Worm (Caenorhabditis elegans) whole organism, L3 larva: Measurements from ENCODE around the gene hmp-1.

Experiments
- R02D3.7 ChIP-seq: fragments of 150-350 bp; optimal IDR thresholded peaks from 2 replicates; lab custom pipeline; 2014; ENCODE audit warnings: missing biosample characterization, missing genetic modification characterization
- aly-2 ChIP-seq: fragments of 150-350 bp; optimal IDR thresholded peaks from 2 replicates; lab custom pipeline; 2014; ENCODE audit warnings: missing biosample characterization, missing genetic modification characterization
- ama-1 ChIP-seq: fragments of 150-350 bp; optimal IDR thresholded peaks from 2 replicates; lab custom pipeline; 2018
- ceh-16 ChIP-seq: sonication (generic microtip); optimal IDR thresholded peaks from 2 replicates; lab custom pipeline; 2017; ENCODE audit warnings: missing biosample characterization, missing genetic modification characterization
- ceh-82 ChIP-seq: fragments of 150-350 bp; optimal IDR thresholded peaks from 2 replicates; lab custom pipeline; 2014; ENCODE audit warnings: missing biosample characterization, missing genetic modification characterization
- ceh-9 ChIP-seq: sonication (generic microtip); optimal IDR thresholded peaks from 2 replicates; lab custom pipeline; 2018; ENCODE audit warnings: missing biosample characterization, missing genetic modification characterization
- egl-27 ChIP-seq: sonication (generic microtip); optimal IDR thresholded peaks from 4 replicates; lab custom pipeline; 2017; ENCODE audit warnings: missing biosample characterization, missing genetic modification reagents, missing genetic modification characterization
- egl-5 ChIP-seq: fragments of 150-350 bp; optimal IDR thresholded peaks from 2 replicates; lab custom pipeline; 2017; ENCODE audit warnings: missing biosample characterization, missing genetic modification reagents, missing genetic modification characterization, inconsistent platforms
- elt-1 ChIP-seq: fragments of 150-350 bp; optimal IDR thresholded peaks from 2 replicates; lab custom pipeline; 2014; ENCODE audit warnings: missing biosample characterization, missing genetic modification characterization
- elt-2 ChIP-seq: sonication (generic microtip); optimal IDR thresholded peaks from 2 replicates; lab custom pipeline; 2016; ENCODE audit warnings: missing genetic modification reagents, mild to moderate bottlenecking, missing genetic modification characterization, missing compliant biosample characterization
- elt-3 ChIP-seq, 3 experiments: fragments of 150-350 bp in 1 of 3; sonication (generic microtip) in 2 of 3; optimal IDR thresholded peaks; 2 replicates in 2 of 3; 4 replicates in 1 of 3; lab custom pipeline; 2014 to 2017; ENCODE audit warnings: missing biosample characterization in 3 of 3, missing genetic modification characterization in 3 of 3
- fkh-10 ChIP-seq: sonication (generic microtip); optimal IDR thresholded peaks from 2 replicates; lab custom pipeline; 2017; ENCODE audit warnings: missing biosample characterization, missing genetic modification reagents, missing genetic modification characterization
- fos-1 ChIP-seq: fragments of 150-350 bp; optimal IDR thresholded peaks from 2 replicates; lab custom pipeline; 2014; ENCODE audit warnings: missing biosample characterization, missing genetic modification characterization
- hmg-11 ChIP-seq: sonication (generic microtip); optimal IDR thresholded peaks from 2 replicates; lab custom pipeline; 2016; ENCODE audit warnings: missing genetic modification characterization, missing compliant biosample characterization
- jun-1 ChIP-seq: fragments of 150-350 bp; optimal IDR thresholded peaks from 2 replicates; lab custom pipeline; 2014; ENCODE audit warnings: missing biosample characterization, missing genetic modification reagents, missing genetic modification characterization
- lin-15B ChIP-seq: fragments of 150-350 bp; optimal IDR thresholded peaks from 2 replicates; lab custom pipeline; 2014; ENCODE audit warnings: missing biosample characterization, missing genetic modification characterization
- lsy-12 ChIP-seq: sonication (generic microtip); optimal IDR thresholded peaks from 2 replicates; lab custom pipeline; 2016; ENCODE audit warnings: mild to moderate bottlenecking, missing genetic modification characterization, missing compliant biosample characterization
- mml-1 ChIP-seq: fragments of 150-350 bp; sonication (generic microtip); optimal IDR thresholded peaks from 3 replicates; lab custom pipeline; 2014; ENCODE audit warnings: missing biosample characterization, missing genetic modification characterization
- nfya-1 ChIP-seq: sonication (generic microtip); optimal IDR thresholded peaks from 2 replicates; lab custom pipeline; 2017; ENCODE audit warnings: missing genetic modification characterization, mild to moderate bottlenecking, missing compliant biosample characterization, antibody characterized with exemption, moderate library complexity; ENCODE audit not compliant: insufficient read depth
- nhr-11 ChIP-seq: fragments of 150-350 bp; optimal IDR thresholded peaks from 2 replicates; lab custom pipeline; 2014; ENCODE audit warnings: missing biosample characterization, missing genetic modification characterization
- nhr-12 ChIP-seq: fragments of 150-350 bp; optimal IDR thresholded peaks from 2 replicates; lab custom pipeline; 2014; ENCODE audit warnings: missing biosample characterization, missing genetic modification characterization
- nhr-237 ChIP-seq: fragments of 150-350 bp; optimal IDR thresholded peaks from 2 replicates; lab custom pipeline; 2014; ENCODE audit warnings: missing biosample characterization, missing genetic modification characterization
- nhr-25 ChIP-seq: sonication (generic microtip); optimal IDR thresholded peaks from 2 replicates; lab custom pipeline; 2017; ENCODE audit warnings: missing biosample characterization, missing genetic modification characterization
- nhr-43 ChIP-seq: sonication (generic microtip); optimal IDR thresholded peaks from 2 replicates; lab custom pipeline; 2016; ENCODE audit warnings: mild to moderate bottlenecking, missing genetic modification characterization, missing compliant biosample characterization; ENCODE audit not compliant: poor library complexity, severe bottlenecking
- nhr-67 ChIP-seq: fragments of 150-350 bp; optimal IDR thresholded peaks from 2 replicates; lab custom pipeline; 2014; ENCODE audit warnings: missing biosample characterization, missing genetic modification characterization
- nhr-76 ChIP-seq: fragments of 150-350 bp; sonication (generic microtip); optimal IDR thresholded peaks from 5 replicates; lab custom pipeline; 2014; ENCODE audit warnings: missing biosample characterization, missing genetic modification characterization
- pha-4 ChIP-seq: fragments of 150-350 bp; optimal IDR thresholded peaks from 2 replicates; lab custom pipeline; 2014; ENCODE audit warnings: missing biosample characterization, missing genetic modification reagents, missing genetic modification characterization
- pqm-1 ChIP-seq: fragments of 150-350 bp; optimal IDR thresholded peaks from 2 replicates; lab custom pipeline; 2017; ENCODE audit warnings: missing biosample characterization, missing genetic modification characterization, inconsistent platforms
- sea-2 ChIP-seq: fragments of 150-350 bp; sonication (generic microtip); optimal IDR thresholded peaks from 4 replicates; lab custom pipeline; 2014; ENCODE audit warnings: missing biosample characterization, missing genetic modification reagents, missing genetic modification characterization
- skn-1 ChIP-seq: fragments of 150-350 bp; optimal IDR thresholded peaks from 2 replicates; lab custom pipeline; 2014; ENCODE audit warnings: missing biosample characterization, missing genetic modification characterization
- snpc-4 ChIP-seq: fragments of 150-350 bp; optimal IDR thresholded peaks from 2 replicates; lab custom pipeline; 2014; ENCODE audit warnings: missing biosample characterization, missing genetic modification characterization
- unc-62 ChIP-seq: fragments of 150-350 bp; sonication (generic microtip); optimal IDR thresholded peaks from 4 replicates; lab custom pipeline; 2014; ENCODE audit warnings: missing biosample characterization, missing genetic modification reagents, missing genetic modification characterization
- zag-1 ChIP-seq: fragments of 150-350 bp; optimal IDR thresholded peaks from 2 replicates; lab custom pipeline; 2014; ENCODE audit warnings: missing biosample characterization, missing genetic modification characterization

hmp-1 gene

DNA sequence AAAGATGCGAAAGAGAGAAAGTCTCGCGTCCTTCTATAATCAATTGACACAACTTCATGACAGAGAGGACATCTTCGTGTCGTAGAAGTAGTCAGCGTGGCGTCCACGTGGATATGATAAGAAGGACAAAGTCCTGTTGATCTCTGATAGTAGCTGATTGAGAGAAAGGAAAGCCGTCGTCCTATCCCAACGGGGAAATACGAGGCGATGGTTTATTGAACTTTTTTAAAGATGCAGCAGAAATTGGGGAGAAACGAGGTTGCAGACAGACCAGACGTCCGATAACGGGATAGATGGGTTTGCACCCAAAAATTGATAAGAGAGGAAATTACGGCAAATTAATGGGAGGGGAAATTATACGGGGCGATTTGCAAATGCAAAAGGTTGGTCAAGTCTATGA, 43.2 kb upstream of the hmp-1 start (continued):
- no peak for TF ChIP-seq ceh-82
- no peak for TF ChIP-seq snpc-4 (tag; lab: Kevin White, UChicago)
- no peak for TF ChIP-seq hmg-11
- no peak for TF ChIP-seq nhr-67 (tag; lab: Kevin White, UChicago)
- TF ChIP-seq mml-1 (tag; lab: Kevin White, UChicago): peak; percentile 60

DNA sequence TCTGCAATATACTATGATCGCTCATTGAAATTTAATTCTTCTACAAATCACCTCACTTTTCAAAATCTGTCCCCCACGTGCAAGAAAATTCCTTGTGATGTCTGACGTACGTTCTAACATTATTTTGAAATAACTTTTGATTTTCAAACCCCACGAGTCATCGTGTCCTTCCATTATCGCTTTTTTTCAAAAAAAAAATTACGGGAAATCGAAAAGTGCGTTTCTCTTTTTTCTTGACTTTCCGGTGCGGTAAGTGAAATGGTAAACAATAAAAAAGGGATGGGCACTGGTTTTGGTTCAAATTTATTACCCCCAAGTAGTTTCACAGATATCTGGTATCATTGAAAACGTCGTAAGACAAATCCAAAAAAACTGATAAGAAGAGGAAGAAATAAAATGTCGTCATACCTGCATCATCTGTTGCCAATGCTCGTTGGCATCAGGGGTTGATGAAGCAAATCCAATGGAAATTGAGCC, 42.1 kb upstream of the hmp-1 start:
- TF ChIP-seq nhr-43: peak; percentile 40
- TF ChIP-seq nhr-25 (tag; lab: Kevin White, UChicago): peak; percentile 10
- TF ChIP-seq elt-3 (tag; optimal IDR thresholded peaks at IDR 0.05; lab: Kevin White, UChicago): peak in 1 of 3 experiments; percentile 17
- TF ChIP-seq ceh-9: no peak
- TF ChIP-seq fos-1: no peak

DNA sequence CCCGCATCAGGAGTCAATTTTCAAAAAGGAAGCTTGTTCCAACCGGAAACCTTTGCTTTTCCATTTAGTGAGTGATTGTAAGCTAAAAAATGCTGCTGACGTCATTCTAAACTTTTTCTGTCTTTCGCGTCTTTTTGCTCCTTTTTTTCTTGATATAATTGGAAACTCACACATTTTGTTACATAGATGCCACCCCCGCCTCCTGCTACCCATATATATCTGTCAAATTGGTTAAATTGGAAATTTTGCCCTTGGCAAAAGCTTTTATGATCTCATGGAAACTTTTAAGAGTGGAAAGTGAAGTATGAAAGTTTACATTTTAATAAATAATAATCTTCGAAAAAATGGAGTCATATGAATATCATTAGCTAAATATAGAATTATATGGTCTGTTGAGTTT, 35.7 kb upstream of the hmp-1 start:
- TF ChIP-seq ceh-9: no peak
- no peak for TF ChIP-seq ama-1 (lab: Kevin White, UChicago)
- no peak for TF ChIP-seq fkh-10 (GFP tag; lab: Kevin White, UChicago)
- TF ChIP-seq lsy-12 (tag; lab: Kevin White, UChicago): no peak
- TF ChIP-seq skn-1 (tag; lab: Kevin White, UChicago): no peak
- TF ChIP-seq ceh-16 (tag; lab: Kevin White, UChicago): no peak
- TF ChIP-seq nhr-11 (tag; lab: Kevin White, UChicago): no peak
- TF ChIP-seq nhr-76 (tag; lab: Kevin White, UChicago): no peak
- no peak for TF ChIP-seq pha-4
- no peak for TF ChIP-seq sea-2
- no peak for TF ChIP-seq egl-27
- no peak for TF ChIP-seq hmg-11
- TF ChIP-seq unc-62 (GFP tag; lab: Kevin White, UChicago): no peak
- no peak for TF ChIP-seq lin-15B (tag; lab: Kevin White, UChicago)

DNA sequence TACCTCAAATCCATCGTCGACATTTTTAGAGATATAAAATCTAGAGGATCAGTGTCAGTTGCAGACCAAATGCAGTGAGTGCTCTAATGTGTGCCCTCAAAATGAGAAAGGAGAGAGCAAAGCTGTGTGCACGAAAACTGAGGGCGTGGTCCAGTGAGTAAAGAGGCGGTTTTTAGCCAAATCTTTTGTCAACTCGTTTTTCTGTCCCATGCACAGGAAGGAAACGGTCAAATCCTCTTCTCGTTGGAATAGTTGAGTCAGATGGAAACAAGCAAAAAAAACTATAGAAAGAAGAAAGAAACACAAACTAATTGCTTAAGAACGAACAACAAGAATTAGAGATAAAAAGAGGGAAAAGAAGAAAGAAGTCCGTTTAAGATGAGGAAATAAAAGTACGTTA, 33.8 kb upstream of the hmp-1 start, which contains the start of gene D2023.3:
TSS of gene D2023.3 (minus strand) at position 101 of the 400 bp plus-strand sequence.
- TF ChIP-seq nhr-12: no peak
- TF ChIP-seq egl-27: no peak

DNA sequence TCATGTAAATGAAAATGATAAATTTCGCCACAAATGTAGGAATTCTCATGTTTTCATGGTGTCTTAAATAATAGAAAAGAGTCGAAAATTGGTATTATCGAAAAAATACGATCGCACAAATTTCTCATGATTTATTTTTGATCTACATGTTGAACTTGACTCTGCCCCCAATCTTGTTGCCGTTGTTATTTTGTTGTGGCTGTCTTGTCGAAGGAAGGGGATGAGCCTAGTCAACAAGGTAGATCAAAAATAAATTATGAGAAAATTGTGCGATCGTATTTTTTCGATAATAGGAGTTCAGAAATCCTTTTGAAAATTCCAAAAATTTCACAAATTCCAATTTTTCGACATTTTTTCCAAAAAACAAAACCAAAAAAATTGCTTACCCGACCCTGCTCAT, 30.1 kb upstream of the hmp-1 start:
- no peak for TF ChIP-seq ama-1 (lab: Kevin White, UChicago)
- TF ChIP-seq nhr-237: no peak
- TF ChIP-seq elt-2 (tag; lab: Kevin White, UChicago): no peak
- no peak for TF ChIP-seq zag-1
- TF ChIP-seq skn-1 (tag; lab: Kevin White, UChicago): no peak
- TF ChIP-seq, all 47 proteins: peak for 0

DNA sequence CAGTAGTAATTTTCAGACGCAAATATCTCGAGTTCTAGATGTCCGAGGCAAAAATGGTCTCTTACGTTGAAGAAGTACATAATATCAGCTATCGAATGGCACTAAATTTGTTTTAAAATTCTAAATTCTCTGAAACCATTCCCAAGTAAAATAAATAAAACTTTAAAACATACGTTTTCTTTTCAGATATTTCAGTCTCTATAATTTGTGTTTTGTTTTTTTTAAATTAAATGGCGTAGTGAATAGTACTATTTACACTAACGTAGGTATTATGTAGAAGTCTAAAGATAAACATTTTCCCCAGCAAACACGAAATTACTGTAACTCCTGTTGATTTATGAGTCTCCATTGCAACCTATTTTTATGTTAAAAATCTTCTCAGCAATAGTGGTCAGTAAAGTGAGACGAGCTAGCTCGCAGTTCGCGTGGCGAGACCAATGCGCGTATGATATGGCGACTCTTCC, 28.4 kb upstream of the hmp-1 start:
- TF ChIP-seq nfya-1 (tag; lab: Kevin White, UChicago) (no peak), nhr-43 (no peak), fkh-10 (GFP tag; lab: Kevin White, UChicago) (no peak), pqm-1 (tag; lab: Kevin White, UChicago) (no peak), hmg-11 (no peak), nhr-12 (no peak), R02D3.7 (tag; lab: Kevin White, UChicago) (no peak), ceh-82 (no peak), nhr-237 (no peak), elt-1 (tag; lab: Kevin White, UChicago) (no peak), ceh-16 (tag; lab: Kevin White, UChicago) (no peak), jun-1 (tag; lab: Kevin White, UChicago) (no peak), aly-2 (tag; lab: Kevin White, UChicago) (no peak), mml-1 (tag; lab: Kevin White, UChicago) (no peak), egl-5 (tag; lab: Kevin White, UChicago) (no peak), lin-15B (tag; lab: Kevin White, UChicago) (no peak)
